Fruit fly (Drosophila melanogaster): Measurements from ENCODE around the gene m.
A peak's percentile ranks its signal among the peaks of the same experiment; 100 is the strongest.

The m gene

dm6 chrX:11806867-11807747, 53.0 kb downstream of the m start, which contains the start of gene Hsc70-3 (continued):
- peak; percentile 52 for TF ChIP-seq HLH106 (tag; optimal IDR thresholded peaks at IDR 0.05)
- peak; percentile 93 for TF ChIP-seq Dif (GFP tag; optimal IDR thresholded peaks at IDR 0.05; ENCODE audit: partially characterized antibody)
- no peak for TF ChIP-seq Abd-B (GFP tag; optimal IDR thresholded peaks at IDR 0.05)
- TF ChIP-seq dsf (GFP tag; optimal IDR thresholded peaks at IDR 0.05; ENCODE audit: borderline replicate concordance): no peak
- TF ChIP-seq h (GFP tag; optimal IDR thresholded peaks at IDR 0.05): peak; percentile 13
- TF ChIP-seq jim (GFP tag; optimal IDR thresholded peaks at IDR 0.05): no peak
- TF ChIP-seq Hr83 (GFP tag; optimal IDR thresholded peaks at IDR 0.05; ENCODE audit: poor library complexity, severe bottlenecking): peak; percentile 41
- peak; percentile 72 for TF ChIP-seq CrebA (GFP tag; optimal IDR thresholded peaks at IDR 0.05; ENCODE audit: borderline replicate concordance)

dm6 chrX:11812828-11813227, 58.8 kb downstream of the m start:
- TF ChIP-seq CrebA (GFP tag; optimal IDR thresholded peaks at IDR 0.05; ENCODE audit: borderline replicate concordance) (no peak), h (GFP tag; optimal IDR thresholded peaks at IDR 0.05) (peak; percentile 33), Hnf4 (GFP tag; optimal IDR thresholded peaks at IDR 0.05) (peak; percentile 36), Hr78 (GFP tag; optimal IDR thresholded peaks at IDR 0.05) (no peak), Hr83 (GFP tag; optimal IDR thresholded peaks at IDR 0.05; ENCODE audit: poor library complexity, severe bottlenecking) (peak; percentile 31), Abd-B (GFP tag; optimal IDR thresholded peaks at IDR 0.05) (no peak), usp (GFP tag; optimal IDR thresholded peaks at IDR 0.05) (no peak), Sp1 (GFP tag; optimal IDR thresholded peaks at IDR 0.05) (peak; percentile 40), GATAd (GFP tag; optimal IDR thresholded peaks at IDR 0.05) (no peak), tai (GFP tag; optimal IDR thresholded peaks at IDR 0.05) (no peak)

- TF ChIP-seq GATAd (GFP tag; optimal IDR thresholded peaks at IDR 0.05): no peak
- no peak for TF ChIP-seq CG32264 (GFP tag; optimal IDR thresholded peaks at IDR 0.05)
- no peak for TF ChIP-seq HLH106 (tag; optimal IDR thresholded peaks at IDR 0.05)
- no peak for TF ChIP-seq sv (GFP tag; optimal IDR thresholded peaks at IDR 0.05)
- no peak for TF ChIP-seq foxo (GFP tag; optimal IDR thresholded peaks at IDR 0.05)
Observed at dm6 chrX:11813721-11814161, 59.7 kb downstream of the m start.

- no peak for TF ChIP-seq OdsH (GFP tag; optimal IDR thresholded peaks at IDR 0.05)
- no peak for TF ChIP-seq HLH106 (tag; optimal IDR thresholded peaks at IDR 0.05)
- TF ChIP-seq dsf (GFP tag; optimal IDR thresholded peaks at IDR 0.05; ENCODE audit: borderline replicate concordance): no peak
- no peak for TF ChIP-seq Hr83 (GFP tag; optimal IDR thresholded peaks at IDR 0.05; ENCODE audit: poor library complexity, severe bottlenecking)
- TF ChIP-seq woc (GFP tag; optimal IDR thresholded peaks at IDR 0.05): no peak
- TF ChIP-seq h (GFP tag; optimal IDR thresholded peaks at IDR 0.05): no peak
- TF ChIP-seq Abd-B (GFP tag; optimal IDR thresholded peaks at IDR 0.05): no peak
- TF ChIP-seq Jra (GFP tag; optimal IDR thresholded peaks at IDR 0.05): no peak
- TF ChIP-seq brk (GFP tag; optimal IDR thresholded peaks at IDR 0.05): no peak
- TF ChIP-seq fru (GFP tag; optimal IDR thresholded peaks at IDR 0.05): no peak
- TF ChIP-seq CrebA (GFP tag; optimal IDR thresholded peaks at IDR 0.05; ENCODE audit: borderline replicate concordance): no peak
- no peak for TF ChIP-seq ey (GFP tag; optimal IDR thresholded peaks at IDR 0.05)
- peak; percentile 3 for TF ChIP-seq Myc (optimal IDR thresholded peaks at IDR 0.05)
- TF ChIP-seq sv (GFP tag; optimal IDR thresholded peaks at IDR 0.05): no peak
- TF ChIP-seq br (GFP tag; optimal IDR thresholded peaks at IDR 0.05): no peak
- no peak for TF ChIP-seq jim (GFP tag; optimal IDR thresholded peaks at IDR 0.05)
- peak; percentile 3 for TF ChIP-seq psq (GFP tag; optimal IDR thresholded peaks at IDR 0.05)
- no peak for TF ChIP-seq dl (GFP tag; optimal IDR thresholded peaks at IDR 0.05; ENCODE audit: insufficient read depth in 1 of 2, partially characterized antibody in 2 of 2)
- TF ChIP-seq Mio (GFP tag; optimal IDR thresholded peaks at IDR 0.05): no peak
- TF ChIP-seq Dfd (GFP tag; optimal IDR thresholded peaks at IDR 0.05): peak; percentile 24
- no peak for TF ChIP-seq lola (GFP tag; optimal IDR thresholded peaks at IDR 0.05)
- no peak for TF ChIP-seq tai (GFP tag; optimal IDR thresholded peaks at IDR 0.05)
Observed at dm6 chrX:11815356-11816270, 61.5 kb downstream of the m start.

All from whole organism, wandering third instar larva.